Worm (Caenorhabditis elegans): ENCODE data around the gene C43C3.4.

Gene C43C3.4

ce11 chrX:9637700-9638099 is 37.0 kb downstream of the C43C3.4 start (continued):
- TF ChIP-seq ztf-11 (tag; optimal IDR thresholded peaks at IDR 0.05) (no peak), skn-1 (tag; optimal IDR thresholded peaks at IDR 0.05) (no peak), nhr-25 (tag; optimal IDR thresholded peaks at IDR 0.05) (peak; percentile 18), lin-13 (GFP tag; optimal IDR thresholded peaks at IDR 0.05) (peak; percentile 40), ztf-1 (GFP tag; conservative IDR thresholded peaks at IDR 0.05) (no peak), alr-1 (tag; optimal IDR thresholded peaks at IDR 0.05) (no peak), nhr-77 (tag; optimal IDR thresholded peaks at IDR 0.05) (no peak), nhr-237 (tag; optimal IDR thresholded peaks at IDR 0.05) (no peak), blmp-1 (tag; optimal IDR thresholded peaks at IDR 0.05; ENCODE audit: insufficient read depth) (no peak), F13H6.1 (tag; optimal IDR thresholded peaks at IDR 0.05) (peak; percentile 21), sma-3 (GFP tag; optimal IDR thresholded peaks at IDR 0.05) (peak; percentile 30), zag-1 (tag; optimal IDR thresholded peaks at IDR 0.05) (no peak), nhr-6 (tag; optimal IDR thresholded peaks at IDR 0.05) (no peak), peb-1 (tag; optimal IDR thresholded peaks at IDR 0.05) (no peak), ZK546.5 (tag; optimal IDR thresholded peaks at IDR 0.05) (no peak)

DNA sequence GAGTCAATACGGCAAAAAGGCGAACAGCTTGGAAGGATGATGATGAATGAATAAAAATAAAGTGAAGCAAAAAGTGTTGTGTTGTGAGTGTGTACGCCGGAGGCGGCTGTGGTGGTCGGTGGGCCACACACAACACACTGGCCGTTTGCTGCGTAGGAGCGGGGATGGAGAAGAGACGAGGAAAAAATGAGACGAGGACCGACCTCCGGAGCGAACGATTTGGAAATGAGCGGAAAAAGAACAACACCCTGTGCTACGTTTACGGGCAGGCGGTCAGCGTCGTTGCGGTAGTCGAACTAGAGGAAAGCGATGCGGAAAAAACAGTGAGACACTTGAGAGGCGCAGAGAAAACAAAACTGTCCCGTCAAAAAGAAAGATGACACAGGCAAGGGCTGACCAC is 37.6 kb downstream of the C43C3.4 start:
- TF ChIP-seq lin-13 (GFP tag; optimal IDR thresholded peaks at IDR 0.05) (no peak), fos-1 (tag; optimal IDR thresholded peaks at IDR 0.05) (peak; percentile 29), ztf-1 (GFP tag; conservative IDR thresholded peaks at IDR 0.05) (no peak), nhr-12 (tag; optimal IDR thresholded peaks at IDR 0.05) (no peak), zag-1 (tag; optimal IDR thresholded peaks at IDR 0.05) (no peak), elt-3 (tag; optimal IDR thresholded peaks at IDR 0.05) (no peak), ceh-16 (tag; optimal IDR thresholded peaks at IDR 0.05) (no peak), nhr-21 (tag; optimal IDR thresholded peaks at IDR 0.05) (no peak), sma-9 (GFP tag; optimal IDR thresholded peaks at IDR 0.05) (peak; percentile 5), sma-9 (tag; optimal IDR thresholded peaks at IDR 0.05) (no peak), unc-55 (GFP tag; optimal IDR thresholded peaks at IDR 0.05) (no peak), nhr-6 (tag; optimal IDR thresholded peaks at IDR 0.05) (no peak), peb-1 (tag; optimal IDR thresholded peaks at IDR 0.05) (peak; percentile 34), mdl-1 (tag; optimal IDR thresholded peaks at IDR 0.05) (no peak)

DNA sequence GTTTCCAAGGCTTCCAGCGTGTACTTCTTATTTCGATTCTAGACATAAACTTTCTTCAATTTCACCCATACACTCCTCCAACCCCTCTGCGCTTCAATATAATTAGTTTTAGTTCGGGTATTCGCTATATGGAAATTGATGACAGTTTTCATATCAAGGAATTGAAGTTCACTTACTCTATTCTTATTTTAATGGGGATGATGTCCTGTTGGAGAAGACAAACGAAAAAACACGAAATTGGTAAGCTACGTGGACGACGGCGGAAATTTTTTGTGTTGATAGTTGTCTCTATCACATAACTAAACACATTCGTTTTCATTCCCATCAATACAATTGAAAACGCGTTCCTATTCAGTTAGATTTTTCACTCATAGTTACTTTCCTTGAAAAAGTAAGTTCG is 39.3 kb downstream of the C43C3.4 start, which contains the start of gene F34H10.5:
F34H10.5 (plus strand) TSS at position 301 of the 400 bp plus-strand sequence.
- TF ChIP-seq mbf-1 (tag; optimal IDR thresholded peaks at IDR 0.05) (no peak), nhr-12 (tag; optimal IDR thresholded peaks at IDR 0.05) (no peak), Y55F3AM.14 (GFP tag; optimal IDR thresholded peaks at IDR 0.05) (no peak), ama-1 (optimal IDR thresholded peaks at IDR 0.05) (no peak), nhr-25 (tag; optimal IDR thresholded peaks at IDR 0.05) (no peak), skn-1 (tag; optimal IDR thresholded peaks at IDR 0.05) (no peak), ceh-82 (tag; optimal IDR thresholded peaks at IDR 0.05) (no peak), dmd-4 (tag; optimal IDR thresholded peaks at IDR 0.05) (no peak), ceh-16 (tag; optimal IDR thresholded peaks at IDR 0.05) (no peak), alr-1 (tag; optimal IDR thresholded peaks at IDR 0.05) (no peak), fos-1 (tag; optimal IDR thresholded peaks at IDR 0.05) (no peak), mdl-1 (tag; optimal IDR thresholded peaks at IDR 0.05) (no peak), nhr-21 (tag; optimal IDR thresholded peaks at IDR 0.05) (no peak), ztf-4 (tag; optimal IDR thresholded peaks at IDR 0.05) (no peak), nhr-11 (tag; optimal IDR thresholded peaks at IDR 0.05) (no peak), nhr-237 (tag; optimal IDR thresholded peaks at IDR 0.05) (no peak), lsy-2 (tag; optimal IDR thresholded peaks at IDR 0.05) (no peak), lin-39 (tag; optimal IDR thresholded peaks at IDR 0.05) (no peak), C34F6.9 (tag; optimal IDR thresholded peaks at IDR 0.05) (no peak), aly-2 (tag; optimal IDR thresholded peaks at IDR 0.05) (no peak)

ce11 chrX:9634925-9635324 is 39.8 kb downstream of the C43C3.4 start, which contains the start of gene F34H10.3:
Gene F34H10.3 (minus strand): TSS chrX:9635025.
- TF ChIP-seq mab-5 (tag; optimal IDR thresholded peaks at IDR 0.05) (no peak), aly-2 (tag; optimal IDR thresholded peaks at IDR 0.05) (no peak), unc-62 (GFP tag; optimal IDR thresholded peaks at IDR 0.05) (no peak), mdl-1 (tag; optimal IDR thresholded peaks at IDR 0.05) (no peak), Y55F3AM.14 (GFP tag; optimal IDR thresholded peaks at IDR 0.05) (no peak), nhr-12 (tag; optimal IDR thresholded peaks at IDR 0.05) (no peak), ztf-4 (tag; optimal IDR thresholded peaks at IDR 0.05) (no peak), mbf-1 (tag; optimal IDR thresholded peaks at IDR 0.05) (no peak), F13H6.1 (tag; optimal IDR thresholded peaks at IDR 0.05) (no peak), unc-55 (GFP tag; optimal IDR thresholded peaks at IDR 0.05) (no peak)
